Fruit fly (Drosophila melanogaster) whole organism, wandering third instar larva: ENCODE results near the gene CG11367.

Experiments
- Abd-B ChIP-seq: fragments of >200 bp; optimal IDR thresholded peaks from 2 replicates; lab custom pipeline; 2017; ENCODE audit warnings: missing biosample characterization, missing genetic modification characterization
- CG32264 ChIP-seq: fragments of 200-800 bp; sonication (Bioruptor generic); optimal IDR thresholded peaks from 2 replicates; lab custom pipeline; 2016; ENCODE audit warnings: missing biosample characterization, missing genetic modification characterization
- CG9705 ChIP-seq: fragments of 200-800 bp; sonication (Bioruptor generic); optimal IDR thresholded peaks from 2 replicates; lab custom pipeline; 2018; ENCODE audit warnings: missing biosample characterization, mild to moderate bottlenecking, missing genetic modification characterization
- CrebA ChIP-seq: fragments of 200-800 bp; sonication (Bioruptor generic); optimal IDR thresholded peaks from 2 replicates; lab custom pipeline; 2016; ENCODE audit warnings: missing biosample characterization, mild to moderate bottlenecking, missing genetic modification characterization, borderline replicate concordance
- Dfd ChIP-seq: fragments of >200 bp; optimal IDR thresholded peaks from 2 replicates; lab custom pipeline; 2017; ENCODE audit warnings: missing biosample characterization, missing genetic modification characterization
- Dif ChIP-seq: fragments of 200-275, 200-300 bp; sonication (Bioruptor generic); optimal IDR thresholded peaks from 2 replicates; lab custom pipeline; 2018; ENCODE audit warnings: missing biosample characterization, missing genetic modification characterization; ENCODE audit not compliant: partially characterized antibody
- GATAd ChIP-seq: sonication (Bioruptor generic); optimal IDR thresholded peaks from 2 replicates; lab custom pipeline; 2016; ENCODE audit warnings: missing biosample characterization, missing genetic modification characterization
- HLH106 ChIP-seq: fragments of 200-800 bp; optimal IDR thresholded peaks from 3 replicates; lab custom pipeline; 2019; ENCODE audit warnings: missing biosample characterization, mild to moderate bottlenecking, missing genetic modification characterization, moderate library complexity
- Hnf4 ChIP-seq: fragments of 200-800 bp; sonication (Bioruptor generic); optimal IDR thresholded peaks from 2 replicates; lab custom pipeline; 2016; ENCODE audit warnings: missing biosample characterization, mild to moderate bottlenecking, missing genetic modification characterization
- Hr78 ChIP-seq: fragments of >200 bp; optimal IDR thresholded peaks from 2 replicates; lab custom pipeline; 2017; ENCODE audit warnings: missing biosample characterization, missing genetic modification characterization
- Hr83 ChIP-seq: fragments of 200-300 bp; sonication (Bioruptor generic); optimal IDR thresholded peaks from 2 replicates; lab custom pipeline; 2016; ENCODE audit warnings: missing biosample characterization, mild to moderate bottlenecking, missing genetic modification characterization, moderate library complexity; ENCODE audit not compliant: poor library complexity, severe bottlenecking
- Jra ChIP-seq: sonication (Bioruptor generic); optimal IDR thresholded peaks from 2 replicates; lab custom pipeline; 2016; ENCODE audit warnings: missing biosample characterization, missing genetic modification characterization
- Mio ChIP-seq: sonication (Bioruptor generic); optimal IDR thresholded peaks from 2 replicates; lab custom pipeline; 2016; ENCODE audit warnings: missing biosample characterization, missing genetic modification characterization
- Myc ChIP-seq: fragments of >200 bp; optimal IDR thresholded peaks from 2 replicates; lab custom pipeline; 2017
- N ChIP-seq: fragments of >200 bp; optimal IDR thresholded peaks from 2 replicates; lab custom pipeline; 2018; ENCODE audit warnings: missing biosample characterization, missing external identifiers, missing genetic modification characterization
- OdsH ChIP-seq: fragments of 200-800 bp; sonication (Bioruptor generic); optimal IDR thresholded peaks from 2 replicates; lab custom pipeline; 2016; ENCODE audit warnings: missing biosample characterization, mild to moderate bottlenecking, missing genetic modification characterization
- Rel ChIP-seq, 2 experiments: fragments of 200-800 bp; sonication (Bioruptor generic) in 1 of 2; optimal IDR thresholded peaks; 2 replicates in 1 of 2; 3 replicates in 1 of 2; lab custom pipeline; 2016 to 2019; ENCODE audit warnings: mild to moderate bottlenecking in 2 of 2, missing biosample characterization in 2 of 2, missing genetic modification characterization in 2 of 2, moderate library complexity in 1 of 2
- Sp1 ChIP-seq: fragments of 200-800 bp; sonication (Bioruptor generic); optimal IDR thresholded peaks from 3 replicates; lab custom pipeline; 2019; ENCODE audit warnings: missing biosample characterization, mild to moderate bottlenecking, missing genetic modification characterization, moderate library complexity
- Vsx2 ChIP-seq: fragments of 200-300, 225-300 bp; sonication (Bioruptor generic); optimal IDR thresholded peaks from 2 replicates; lab custom pipeline; 2018; ENCODE audit warnings: missing biosample characterization, missing genetic modification characterization; ENCODE audit not compliant: partially characterized antibody
- br ChIP-seq: fragments of 200-800 bp; sonication (Bioruptor generic); optimal IDR thresholded peaks from 2 replicates; lab custom pipeline; 2016; ENCODE audit warnings: missing biosample characterization, missing genetic modification characterization
- brk ChIP-seq: fragments of 200-800 bp; sonication (Bioruptor generic); optimal IDR thresholded peaks from 2 replicates; lab custom pipeline; 2016; ENCODE audit warnings: missing biosample characterization, mild to moderate bottlenecking, missing genetic modification characterization
- dl ChIP-seq, 2 experiments: fragments of 175-275, 200-275 bp in 1 of 2; fragments of 200-275 bp in 1 of 2; sonication (Bioruptor generic); optimal IDR thresholded peaks; lab custom pipeline; 2018; ENCODE audit warnings: mild to moderate bottlenecking in 2 of 2, missing biosample characterization in 2 of 2, missing genetic modification characterization in 2 of 2, moderate library complexity in 2 of 2; ENCODE audit not compliant: partially characterized antibody in 2 of 2, insufficient read depth in 1 of 2
- dmrt93B ChIP-seq: fragments of 200-800 bp; sonication (Bioruptor generic); optimal IDR thresholded peaks from 2 replicates; lab custom pipeline; 2018; ENCODE audit warnings: missing biosample characterization, mild to moderate bottlenecking, missing genetic modification characterization
- dsf ChIP-seq: sonication (Bioruptor generic); optimal IDR thresholded peaks from 2 replicates; lab custom pipeline; 2016; ENCODE audit warnings: missing biosample characterization, missing genetic modification characterization, borderline replicate concordance
- ey ChIP-seq: fragments of 200-800 bp; sonication (Bioruptor generic); optimal IDR thresholded peaks from 2 replicates; lab custom pipeline; 2016; ENCODE audit warnings: missing biosample characterization, missing genetic modification characterization
- foxo ChIP-seq, 2 experiments: fragments of 200-800 bp; sonication (Bioruptor generic); optimal IDR thresholded peaks; 2 replicates in 1 of 2; 3 replicates in 1 of 2; lab custom pipeline; 2016 to 2017; ENCODE audit warnings: missing biosample characterization in 2 of 2, missing genetic modification characterization in 2 of 2
- fru ChIP-seq: fragments of 200-800 bp; sonication (Bioruptor generic); optimal IDR thresholded peaks from 3 replicates; lab custom pipeline; 2016; ENCODE audit warnings: missing biosample characterization, mild to moderate bottlenecking, missing genetic modification characterization
- h ChIP-seq: fragments of 200-800 bp; sonication (Bioruptor generic); optimal IDR thresholded peaks from 3 replicates; lab custom pipeline; 2016; ENCODE audit warnings: missing biosample characterization, mild to moderate bottlenecking, missing genetic modification characterization
- jim ChIP-seq: fragments of 175-275, 200-325 bp; sonication (Bioruptor generic); optimal IDR thresholded peaks from 2 replicates; lab custom pipeline; 2016; ENCODE audit warnings: missing biosample characterization, mild to moderate bottlenecking, missing genetic modification characterization
- lola ChIP-seq: fragments of >200 bp; optimal IDR thresholded peaks from 2 replicates; lab custom pipeline; 2017; ENCODE audit warnings: missing biosample characterization, missing genetic modification characterization
- pan ChIP-seq: fragments of >200 bp; optimal IDR thresholded peaks from 2 replicates; lab custom pipeline; 2017
- psq ChIP-seq: fragments of 200-800 bp; sonication (Bioruptor generic); optimal IDR thresholded peaks from 3 replicates; lab custom pipeline; 2017; ENCODE audit warnings: missing biosample characterization, mild to moderate bottlenecking, missing genetic modification characterization, moderate library complexity
- rgr ChIP-seq: fragments of 200-800 bp; sonication (Bioruptor generic); optimal IDR thresholded peaks from 3 replicates; lab custom pipeline; 2016; ENCODE audit warnings: missing biosample characterization, mild to moderate bottlenecking, missing genetic modification characterization
- sage ChIP-seq: fragments of 200-800 bp; sonication (Bioruptor generic); optimal IDR thresholded peaks from 2 replicates; lab custom pipeline; 2016; ENCODE audit warnings: missing biosample characterization, mild to moderate bottlenecking, missing genetic modification characterization
- sv ChIP-seq: fragments of 200-800 bp; sonication (Bioruptor generic); optimal IDR thresholded peaks from 3 replicates; lab custom pipeline; 2016; ENCODE audit warnings: missing biosample characterization, missing genetic modification characterization
- tai ChIP-seq: sonication (Bioruptor generic); optimal IDR thresholded peaks from 2 replicates; lab custom pipeline; 2016; ENCODE audit warnings: missing biosample characterization, missing genetic modification characterization
- usp ChIP-seq: fragments of >200 bp; optimal IDR thresholded peaks from 2 replicates; lab custom pipeline; 2017; ENCODE audit warnings: missing biosample characterization, missing genetic modification characterization
- woc ChIP-seq: sonication (Bioruptor generic); optimal IDR thresholded peaks from 2 replicates; lab custom pipeline; 2016; ENCODE audit warnings: missing biosample characterization, mild to moderate bottlenecking, missing genetic modification characterization

Gene CG11367

dm6 chr3L:22737732-22738611 is 10.1 kb downstream of the CG11367 start, which contains the start of gene CG11241 (continued):
- TF ChIP-seq CG9705: no peak
- peak; percentile 26 for TF ChIP-seq h
- TF ChIP-seq Hnf4 (GFP tag; lab: Kevin White, UChicago): no peak
- TF ChIP-seq sage (GFP tag; lab: Kevin White, UChicago): no peak

- TF ChIP-seq br (GFP tag; lab: Kevin White, UChicago) (peak; percentile 85), GATAd (peak; percentile 87), brk (peak; percentile 93), h (peak; percentile 90), sv (peak; percentile 74), HLH106 (peak; percentile 90), Hr78 (GFP tag; lab: Kevin White, UChicago) (no peak), Hr83 (GFP tag; lab: Kevin White, UChicago) (peak; percentile 91), Jra (GFP tag; lab: Kevin White, UChicago) (peak; percentile 75), usp (GFP tag; lab: Kevin White, UChicago) (no peak), dsf (GFP tag; lab: Kevin White, UChicago) (peak; percentile 77), lola (GFP tag; lab: Kevin White, UChicago) (no peak), CrebA (no peak), Abd-B (no peak), dl (GFP tag; optimal IDR thresholded peaks at IDR 0.05; lab: Kevin White, UChicago; ENCODE audit: insufficient read depth in 1 of 2, partially characterized antibody in 2 of 2) (no peak), Dif (GFP tag; lab: Kevin White, UChicago) (no peak), Rel (GFP tag; optimal IDR thresholded peaks at IDR 0.05; lab: Kevin White, UChicago) (peak; percentile 71), Rel (tag; optimal IDR thresholded peaks at IDR 0.05; lab: Kevin White, UChicago) (peak; percentile 99), psq (peak; percentile 89), Sp1 (GFP tag; lab: Kevin White, UChicago) (peak; percentile 85), CG32264 (GFP tag; lab: Kevin White, UChicago) (peak; percentile 66), fru (peak; percentile 90), foxo (GFP tag; optimal IDR thresholded peaks at IDR 0.05; lab: Kevin White, UChicago) (peak; percentile 31 to 92), CG9705 (peak; percentile 81), Hnf4 (GFP tag; lab: Kevin White, UChicago) (peak; percentile 91), sage (GFP tag; lab: Kevin White, UChicago) (peak; percentile 84), tai (GFP tag; lab: Kevin White, UChicago) (peak; percentile 95), dmrt93B (peak; percentile 91), ey (GFP tag; lab: Kevin White, UChicago) (peak; percentile 83), Dfd (GFP tag; lab: Kevin White, UChicago) (no peak), woc (GFP tag; lab: Kevin White, UChicago) (peak; percentile 84), Myc (lab: Kevin White, UChicago) (peak; percentile 77), Vsx2 (GFP tag; lab: Kevin White, UChicago) (no peak), jim (GFP tag; lab: Kevin White, UChicago) (peak; percentile 26), Mio (GFP tag; lab: Kevin White, UChicago) (peak; percentile 49), pan (lab: Kevin White, UChicago) (no peak), OdsH (GFP tag; lab: Kevin White, UChicago) (peak; percentile 87), rgr (GFP tag; lab: Kevin White, UChicago) (peak; percentile 89), N (GFP tag; lab: Kevin White, UChicago) (no peak)
Measured at dm6 chr3L:22741389-22742120, 13.6 kb downstream of the CG11367 start, which contains the start of gene CG7369. TSS of gene CG7369 (plus strand) at chr3L:22741793.
